Worm (Caenorhabditis elegans) whole organism, midembryonic: ENCODE measurements around the gene oac-22.

Experiments used
- T22C8.4 ChIP-seq: fragments of 200-800 bp; sonication (Bioruptor generic); IDR thresholded peaks from 2 replicates; pipeline ENCODE4 v1.3.6; 2022; ENCODE audit warnings: missing genetic modification characterization, missing compliant biosample characterization
- klf-2 ChIP-seq: fragments of 200-800 bp; sonication (Bioruptor generic); conservative IDR thresholded peaks from 2 replicates; pipeline ENCODE4 v1.3.6; 2022; ENCODE audit warnings: missing genetic modification reagents, missing genetic modification characterization, missing compliant biosample characterization
- med-1 ChIP-seq: sonication (generic microtip); optimal IDR thresholded peaks from 2 replicates; lab custom pipeline; 2017; ENCODE audit warnings: missing genetic modification characterization, mild to moderate bottlenecking, missing compliant biosample characterization, antibody characterized with exemption, missing genetic modification reagents; ENCODE audit not compliant: insufficient read depth
- tab-1 ChIP-seq: fragments of 200-800 bp; sonication (Bioruptor generic); IDR thresholded peaks from 2 replicates; pipeline ENCODE4 v1.3.6; 2022; ENCODE audit warnings: missing genetic modification characterization, missing compliant biosample characterization
- ztf-23 ChIP-seq: fragments of 200-800 bp; sonication (Bioruptor generic); IDR thresholded peaks from 2 replicates; pipeline ENCODE4 v1.3.6; 2022; ENCODE audit warnings: missing genetic modification reagents, missing genetic modification characterization, missing compliant biosample characterization
- ztf-29 ChIP-seq: fragments of 200-800 bp; sonication (Bioruptor generic); IDR thresholded peaks from 2 replicates; pipeline ENCODE4 v1.3.6; 2022; ENCODE audit warnings: missing genetic modification reagents, missing genetic modification characterization, missing compliant biosample characterization

DNA sequence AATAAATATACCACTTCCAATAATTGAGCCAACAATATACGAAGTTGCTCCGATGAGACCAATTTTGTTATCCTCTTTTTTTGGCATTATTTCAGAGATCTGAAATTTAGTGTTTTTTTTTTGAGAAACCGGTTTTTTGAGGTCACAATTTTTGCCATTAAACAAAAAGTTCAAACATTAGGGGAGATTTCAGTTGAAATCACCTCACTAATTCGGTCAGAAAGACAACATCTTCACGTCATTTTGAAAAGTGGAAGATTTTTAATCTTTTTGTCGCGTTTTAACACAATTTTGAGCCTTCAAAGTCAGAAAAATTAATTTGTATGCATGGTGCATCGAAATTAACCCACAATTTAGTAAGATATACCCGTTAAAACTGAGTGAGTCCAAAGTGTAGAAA is 20.5 kb upstream of the oac-22 start, which contains the start of gene aat-8:
- TF ChIP-seq tab-1 (GFP tag; lab: Robert Waterston, UW): no peak
- no peak for TF ChIP-seq med-1 (GFP tag; lab: Kevin White, UChicago)
- no peak for TF ChIP-seq ztf-23 (GFP tag; lab: Robert Waterston, UW)
- no peak for TF ChIP-seq T22C8.4
- TF ChIP-seq klf-2: no peak
- no peak for TF ChIP-seq ztf-29 (GFP tag; lab: Robert Waterston, UW)
